Worm (Caenorhabditis elegans): ENCODE measurements around the gene zip-9.

ce11 chrV:10937294-10937693 lies 5.0 kb upstream of the zip-9 start:
- TF ChIP-seq unc-62 (GFP tag; optimal IDR thresholded peaks at IDR 0.05) = no peak
- TF ChIP-seq lin-11 (tag; optimal IDR thresholded peaks at IDR 0.05) = no peak
- no peak for TF ChIP-seq ama-1 (optimal IDR thresholded peaks at IDR 0.05)
- TF ChIP-seq dmd-4 (tag; optimal IDR thresholded peaks at IDR 0.05) = no peak
- no peak for TF ChIP-seq ztf-1 (GFP tag; conservative IDR thresholded peaks at IDR 0.05)
- TF ChIP-seq blmp-1 (tag; optimal IDR thresholded peaks at IDR 0.05; ENCODE audit: insufficient read depth) = no peak
- peak; percentile 61 for TF ChIP-seq ztf-4 (tag; optimal IDR thresholded peaks at IDR 0.05)
- TF ChIP-seq unc-39 (tag; optimal IDR thresholded peaks at IDR 0.05) = no peak
- TF ChIP-seq lsy-2 (tag; optimal IDR thresholded peaks at IDR 0.05) = peak in 1 of 2 experiments; percentile 71
- TF ChIP-seq mdl-1 (tag; optimal IDR thresholded peaks at IDR 0.05) = no peak
